Worm (Caenorhabditis elegans): ENCODE data around the gene F35B12.9.

DNA sequence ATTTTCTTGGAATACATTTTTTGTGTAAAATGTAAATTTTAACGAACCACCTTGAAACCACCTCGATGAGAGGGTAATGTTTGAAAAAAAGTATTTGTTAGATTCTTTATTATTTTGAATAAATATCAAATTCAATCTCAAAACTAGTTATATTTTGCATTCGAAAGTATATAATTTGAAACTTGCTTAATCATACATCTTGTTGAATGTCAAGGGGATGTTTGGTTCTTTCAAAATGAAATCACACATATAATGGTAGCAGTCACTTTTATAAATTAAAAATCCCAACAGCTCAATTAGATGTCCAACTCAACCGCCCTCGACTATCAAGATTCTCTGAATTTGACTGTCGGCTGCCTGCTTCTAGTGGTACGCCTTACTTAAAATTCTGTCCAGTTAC, 36.4 kb upstream of the F35B12.9 start, which contains the start of gene srx-87:
- no peak for TF ChIP-seq ref-1 (GFP tag; conservative IDR thresholded peaks at IDR 0.05)
- no peak for TF ChIP-seq med-1 (GFP tag; optimal IDR thresholded peaks at IDR 0.05; ENCODE audit: insufficient read depth)
- no peak for TF ChIP-seq ztf-29 (GFP tag; IDR thresholded peaks at IDR 0.05)
- TF ChIP-seq ztf-23 (GFP tag; IDR thresholded peaks at IDR 0.05), result no peak
- TF ChIP-seq flt-1 (GFP tag; IDR thresholded peaks at IDR 0.05), result no peak
